Worm (Caenorhabditis elegans) whole organism, early embryonic: ENCODE measurements around the gene Y6E2A.4.

Experiments
- F13C5.2 ChIP-seq: sonication (generic microtip); optimal IDR thresholded peaks from 2 replicates; lab custom pipeline; 2017; ENCODE audit warnings: mild to moderate bottlenecking, missing genetic modification characterization, inconsistent platforms, missing compliant biosample characterization
- aly-1 ChIP-seq: sonication (generic microtip); optimal IDR thresholded peaks from 2 replicates; lab custom pipeline; 2016; ENCODE audit warnings: missing genetic modification characterization, missing compliant biosample characterization
- ama-1 ChIP-seq: fragments of 150-350 bp; optimal IDR thresholded peaks from 2 replicates; lab custom pipeline; 2014
- ets-7 ChIP-seq: sonication (generic microtip); optimal IDR thresholded peaks from 2 replicates; lab custom pipeline; 2016; ENCODE audit warnings: missing genotype, missing genetic modification characterization, missing compliant biosample characterization
- hmg-4 ChIP-seq: fragments of 200-800 bp; sonication (Bioruptor generic); optimal IDR thresholded peaks from 2 replicates; lab custom pipeline; 2018; ENCODE audit warnings: mild to moderate bottlenecking, missing genetic modification characterization, missing compliant biosample characterization
- scrt-1 ChIP-seq: fragments of 200-800 bp; sonication (Bioruptor generic); IDR thresholded peaks from 2 replicates; pipeline ENCODE4 v1.3.6; 2022; ENCODE audit warnings: missing genetic modification characterization, missing compliant biosample characterization
- tbx-11 ChIP-seq: fragments of 200-800 bp; sonication (Bioruptor generic); IDR thresholded peaks from 2 replicates; pipeline ENCODE4 v1.3.6; 2022; ENCODE audit warnings: missing genetic modification characterization, missing compliant biosample characterization
- tra-4 ChIP-seq: sonication (generic microtip); optimal IDR thresholded peaks from 2 replicates; lab custom pipeline; 2017; ENCODE audit warnings: missing genetic modification characterization, missing compliant biosample characterization

ce11 chrV:15719570-15719969 is 3.0 kb upstream of the Y6E2A.4 start, which contains the start of gene Y6E2A.7:
- TF ChIP-seq ama-1 (lab: Kevin White, UChicago) (no peak), tra-4 (no peak), tbx-11 (GFP tag; lab: Robert Waterston, UW) (no peak), hmg-4 (no peak), F13C5.2 (no peak), scrt-1 (GFP tag; lab: Robert Waterston, UW) (no peak), aly-1 (tag; lab: Kevin White, UChicago) (no peak), ets-7 (tag; lab: Kevin White, UChicago) (no peak)
